Fruit fly (Drosophila melanogaster) whole organism, embryonic: Measurements from ENCODE around the gene Gel.
A peak's percentile ranks its signal among the peaks of the same experiment; 100 is the strongest.

Source experiments
- Abd-B ChIP-seq: fragments of 200-800 bp; sonication (Bioruptor generic); optimal IDR thresholded peaks from 2 replicates; lab custom pipeline; 2018; ENCODE audit warnings: missing biosample characterization, mild to moderate bottlenecking, missing genetic modification characterization, moderate library complexity
- Bgb ChIP-seq: fragments of 200-800 bp; sonication (Bioruptor generic); IDR thresholded peaks from 2 replicates; pipeline ENCODE4 v1.3.6; 2022; ENCODE audit warnings: missing biosample characterization, missing genetic modification characterization; ENCODE audit not compliant: partially characterized antibody
- C15 ChIP-seq: fragments of 200-800 bp; sonication (Bioruptor generic); IDR thresholded peaks from 3 replicates; pipeline ENCODE4 v1.3.6; 2022; ENCODE audit warnings: missing biosample characterization, missing genetic modification characterization
- CG1024 ChIP-seq: fragments of 200-800 bp; sonication (Bioruptor generic); IDR thresholded peaks from 2 replicates; pipeline ENCODE4 v1.3.6; 2022; ENCODE audit warnings: missing biosample characterization, missing genetic modification characterization
- CG10274 ChIP-seq: fragments of 200-800 bp; sonication (Bioruptor generic); optimal IDR thresholded peaks from 3 replicates; lab custom pipeline; 2017; ENCODE audit warnings: missing biosample characterization, mild to moderate bottlenecking, missing genetic modification characterization
- CG10321 ChIP-seq: fragments of 200-800 bp; sonication (Bioruptor generic); IDR thresholded peaks from 2 replicates; pipeline ENCODE4 v1.3.6; 2022; ENCODE audit warnings: missing biosample characterization, missing genetic modification characterization
- CG16779 ChIP-seq: fragments of 200-800 bp; sonication (Bioruptor generic); IDR thresholded peaks from 2 replicates; pipeline ENCODE4 v1.3.6; 2022; ENCODE audit warnings: missing biosample characterization, missing genetic modification characterization
- CG2875 ChIP-seq: fragments of 200-800 bp; sonication (Bioruptor generic); optimal IDR thresholded peaks from 2 replicates; lab custom pipeline; 2017; ENCODE audit warnings: missing biosample characterization, mild to moderate bottlenecking, missing genetic modification characterization, missing genetic modification reagents
- CG31441 ChIP-seq: fragments of 200-800 bp; sonication (Bioruptor generic); IDR thresholded peaks from 2 replicates; pipeline ENCODE4 v1.3.6; 2022; ENCODE audit warnings: missing biosample characterization, missing genetic modification characterization
- CG4730 ChIP-seq: fragments of 200-800 bp; sonication (Bioruptor generic); IDR thresholded peaks from 2 replicates; pipeline ENCODE4 v1.3.6; 2022; ENCODE audit warnings: missing biosample characterization, missing genetic modification characterization
- CG6813 ChIP-seq: fragments of 200-800 bp; sonication (Bioruptor generic); optimal IDR thresholded peaks from 2 replicates; lab custom pipeline; 2017; ENCODE audit warnings: missing biosample characterization, missing genetic modification characterization, mild to moderate bottlenecking, moderate library complexity, missing genetic modification reagents
- CG7928 ChIP-seq: fragments of 200-800 bp; sonication (Bioruptor generic); optimal IDR thresholded peaks from 2 replicates; lab custom pipeline; 2017; ENCODE audit warnings: missing biosample characterization, mild to moderate bottlenecking, missing genetic modification characterization
- CG8089 ChIP-seq: fragments of 200-800 bp; sonication (Bioruptor generic); optimal IDR thresholded peaks from 3 replicates; lab custom pipeline; 2016; ENCODE audit warnings: missing biosample characterization, missing genetic modification characterization
- CG8478 ChIP-seq: fragments of >200 bp; optimal IDR thresholded peaks from 2 replicates; lab custom pipeline; 2018
- CG9437 ChIP-seq: fragments of 200-800 bp; sonication (Bioruptor generic); optimal IDR thresholded peaks from 2 replicates; lab custom pipeline; 2018; ENCODE audit warnings: missing biosample characterization, mild to moderate bottlenecking, missing genetic modification characterization
- CG9932 ChIP-seq: fragments of 200-800 bp; sonication (Bioruptor generic); IDR thresholded peaks from 2 replicates; pipeline ENCODE4 v1.3.6; 2022; ENCODE audit warnings: missing biosample characterization, missing genetic modification characterization
- CoRest ChIP-seq: fragments of 200-800 bp; sonication (Bioruptor generic); optimal IDR thresholded peaks from 3 replicates; lab custom pipeline; 2018; ENCODE audit warnings: missing biosample characterization, mild to moderate bottlenecking, missing genetic modification characterization, moderate library complexity
- CrebB ChIP-seq: fragments of 200-800 bp; sonication (Bioruptor generic); optimal IDR thresholded peaks from 3 replicates; lab custom pipeline; 2018; ENCODE audit warnings: missing biosample characterization, mild to moderate bottlenecking, missing genetic modification characterization
- D19A ChIP-seq: fragments of 200-800 bp; optimal IDR thresholded peaks from 3 replicates; lab custom pipeline; 2019; ENCODE audit warnings: missing biosample characterization, mild to moderate bottlenecking, missing genetic modification characterization, moderate library complexity
- D19B ChIP-seq: fragments of 200-800 bp; sonication (Bioruptor generic); optimal IDR thresholded peaks from 2 replicates; lab custom pipeline; 2017; ENCODE audit warnings: missing biosample characterization, mild to moderate bottlenecking, missing genetic modification characterization
- Dp ChIP-seq: fragments of 200-800 bp; sonication (Bioruptor generic); optimal IDR thresholded peaks from 2 replicates; lab custom pipeline; 2018; ENCODE audit warnings: missing biosample characterization, mild to moderate bottlenecking, missing genetic modification characterization, moderate library complexity
- Hr51 ChIP-seq, 2 experiments: fragments of 200-800 bp; sonication (Bioruptor generic); optimal IDR thresholded peaks; 2 replicates in 1 of 2; 3 replicates in 1 of 2; lab custom pipeline; 2016 to 2018; ENCODE audit warnings: missing biosample characterization in 2 of 2, missing genetic modification characterization in 2 of 2, mild to moderate bottlenecking in 1 of 2, moderate library complexity in 1 of 2
- NC2α ChIP-seq: fragments of 200-800 bp; sonication (Bioruptor generic); optimal IDR thresholded peaks from 2 replicates; lab custom pipeline; 2016; ENCODE audit warnings: missing biosample characterization, missing genetic modification characterization
- Neu2 ChIP-seq: fragments of 200-800 bp; sonication (Bioruptor generic); optimal IDR thresholded peaks from 3 replicates; lab custom pipeline; 2016; ENCODE audit warnings: missing biosample characterization, missing genetic modification characterization, borderline replicate concordance
- PHDP ChIP-seq: fragments of 200-800 bp; sonication (Bioruptor generic); optimal IDR thresholded peaks from 3 replicates; lab custom pipeline; 2018; ENCODE audit warnings: missing biosample characterization, mild to moderate bottlenecking, missing genetic modification characterization, moderate library complexity
- Rx ChIP-seq: fragments of 200-800 bp; sonication (Bioruptor generic); IDR thresholded peaks from 2 replicates; pipeline ENCODE4 v1.3.6; 2022; ENCODE audit warnings: missing biosample characterization, missing genetic modification characterization
- Six4 ChIP-seq: fragments of 200-800 bp; sonication (Bioruptor generic); optimal IDR thresholded peaks from 2 replicates; lab custom pipeline; 2016; ENCODE audit warnings: missing biosample characterization, missing genetic modification characterization
- Spps ChIP-seq: fragments of 200-800 bp; sonication (Bioruptor generic); optimal IDR thresholded peaks from 2 replicates; lab custom pipeline; 2018; ENCODE audit warnings: missing biosample characterization, mild to moderate bottlenecking, missing genetic modification characterization
- YL-1 ChIP-seq: fragments of 200-800 bp; sonication (Bioruptor generic); optimal IDR thresholded peaks from 3 replicates; lab custom pipeline; 2017; ENCODE audit warnings: missing biosample characterization, mild to moderate bottlenecking, missing genetic modification characterization
- cato ChIP-seq: fragments of 200-800 bp; sonication (Bioruptor generic); optimal IDR thresholded peaks from 2 replicates; lab custom pipeline; 2016; ENCODE audit warnings: missing biosample characterization, missing genetic modification characterization, borderline replicate concordance
- cg ChIP-seq: fragments of 200-800 bp; sonication (Bioruptor generic); optimal IDR thresholded peaks from 3 replicates; lab custom pipeline; 2019; ENCODE audit warnings: missing biosample characterization, mild to moderate bottlenecking, missing genetic modification characterization, moderate library complexity
- esg ChIP-seq: fragments of 200-800 bp; sonication (Bioruptor generic); conservative IDR thresholded peaks from 2 replicates; pipeline ENCODE4 v1.3.6; 2022; ENCODE audit warnings: missing biosample characterization, missing genetic modification characterization
- fd3F ChIP-seq: fragments of 200-800 bp; sonication (Bioruptor generic); optimal IDR thresholded peaks from 2 replicates; lab custom pipeline; 2018; ENCODE audit warnings: missing biosample characterization, mild to moderate bottlenecking, missing genetic modification characterization, moderate library complexity
- ind ChIP-seq: fragments of 200-800 bp; sonication (Bioruptor generic); optimal IDR thresholded peaks from 3 replicates; lab custom pipeline; 2016; ENCODE audit warnings: missing biosample characterization, missing genetic modification characterization
- kay ChIP-seq: fragments of 200-800 bp; sonication (Bioruptor generic); optimal IDR thresholded peaks from 2 replicates; lab custom pipeline; 2016; ENCODE audit warnings: missing biosample characterization, missing genetic modification characterization
- lov ChIP-seq, 2 experiments: fragments of 200-800 bp in 1 of 2; fragments of >200 bp in 1 of 2; sonication (Bioruptor generic) in 1 of 2; IDR thresholded peaks in 1 of 2; optimal IDR thresholded peaks in 1 of 2; 2 replicates in 1 of 2; 3 replicates in 1 of 2; pipeline versions ENCODE4 v1.3.6 to Lab custom; 2017 to 2022; ENCODE audit warnings: missing biosample characterization in 1 of 2, missing genetic modification characterization in 1 of 2
- mld ChIP-seq: fragments of 200-800 bp; sonication (Bioruptor generic); IDR thresholded peaks from 3 replicates; pipeline ENCODE4 v1.3.6; 2022; ENCODE audit warnings: missing biosample characterization, missing genetic modification characterization; ENCODE audit not compliant: partially characterized antibody
- pb ChIP-seq: fragments of 200-800 bp; sonication (Bioruptor generic); optimal IDR thresholded peaks from 3 replicates; lab custom pipeline; 2016; ENCODE audit warnings: missing biosample characterization, missing genetic modification characterization
- pho ChIP-seq: fragments of 200-800 bp; sonication (Bioruptor generic); optimal IDR thresholded peaks from 2 replicates; lab custom pipeline; 2016; ENCODE audit warnings: missing biosample characterization, missing genetic modification characterization
- psq ChIP-seq: fragments of 200-800 bp; sonication (Bioruptor generic); optimal IDR thresholded peaks from 2 replicates; lab custom pipeline; 2017; ENCODE audit warnings: missing biosample characterization, missing genetic modification characterization
- repo ChIP-seq: fragments of 200-800 bp; sonication (Bioruptor generic); optimal IDR thresholded peaks from 2 replicates; lab custom pipeline; 2016; ENCODE audit warnings: missing biosample characterization, missing genetic modification characterization
- sc ChIP-seq, 3 experiments: fragments of >200 bp in 2 of 3; fragments of 200-800 bp in 1 of 3; sonication (Bioruptor generic) in 1 of 3; optimal IDR thresholded peaks; 2 replicates in 2 of 3; 3 replicates in 1 of 3; lab custom pipeline; 2017; ENCODE audit warnings: mild to moderate bottlenecking in 1 of 3, missing biosample characterization in 1 of 3, missing genetic modification characterization in 1 of 3, missing genetic modification reagents in 1 of 3
- seq ChIP-seq: fragments of 200-800 bp; sonication (Bioruptor generic); IDR thresholded peaks from 2 replicates; pipeline ENCODE4 v1.3.6; 2022; ENCODE audit warnings: missing biosample characterization, missing genetic modification characterization
- ssp ChIP-seq: fragments of 200-800 bp; sonication (Bioruptor generic); IDR thresholded peaks from 2 replicates; pipeline ENCODE4 v1.3.6; 2022; ENCODE audit warnings: missing biosample characterization, missing genetic modification characterization
- trem ChIP-seq: fragments of 200-800 bp; optimal IDR thresholded peaks from 3 replicates; lab custom pipeline; 2019; ENCODE audit warnings: missing biosample characterization, mild to moderate bottlenecking, missing genetic modification characterization, moderate library complexity
- tx ChIP-seq: fragments of 200-800 bp; sonication (Bioruptor generic); optimal IDR thresholded peaks from 2 replicates; lab custom pipeline; 2016; ENCODE audit warnings: missing biosample characterization, missing genetic modification characterization
- vfl ChIP-seq: fragments of 200-800 bp; sonication (Bioruptor generic); optimal IDR thresholded peaks from 2 replicates; lab custom pipeline; 2016; ENCODE audit warnings: missing biosample characterization, missing genetic modification characterization
- zf30C ChIP-seq: fragments of 200-800 bp; sonication (Bioruptor generic); optimal IDR thresholded peaks from 3 replicates; lab custom pipeline; 2018; ENCODE audit warnings: missing biosample characterization, mild to moderate bottlenecking, missing genetic modification characterization

Gel gene

dm6 chr3R:4215264-4215993 lies 19.6 kb upstream of the Gel start, which contains the start of gene CG14636 (continued):
- TF ChIP-seq pb (GFP tag; lab: Kevin White, UChicago) (peak; percentile 69), CG4730 (GFP tag; lab: Robert Waterston, UW) (peak; percentile 55), repo (GFP tag; lab: Kevin White, UChicago) (peak; percentile 58), seq (GFP tag; lab: Robert Waterston, UW) (peak; percentile 78; the same call in 1 of the 2 replicates), CG2875 (GFP tag; lab: Kevin White, UChicago) (no peak), YL-1 (GFP tag; lab: Kevin White, UChicago) (no peak), CG10274 (GFP tag; lab: Kevin White, UChicago) (peak; percentile 40), pho (GFP tag; lab: Kevin White, UChicago) (peak; percentile 62), zf30C (GFP tag; lab: Kevin White, UChicago) (no peak), sc (optimal IDR thresholded peaks at IDR 0.05; lab: Kevin White, UChicago) (no peak), sc (GFP tag; optimal IDR thresholded peaks at IDR 0.05; lab: Kevin White, UChicago) (no peak), D19A (tag; lab: Kevin White, UChicago) (peak; percentile 33), CG9437 (GFP tag; lab: Kevin White, UChicago) (peak; percentile 31), Rx (GFP tag; lab: Robert Waterston, UW) (peak; percentile 60), Dp (no peak), ssp (GFP tag; lab: Robert Waterston, UW) (peak; percentile 65), NC2α (GFP tag; lab: Kevin White, UChicago) (no peak), vfl (GFP tag; lab: Kevin White, UChicago) (no peak), Neu2 (GFP tag; lab: Kevin White, UChicago) (peak; percentile 4), CG8478 (lab: Kevin White, UChicago) (no peak), CG31441 (peak; percentile 49), PHDP (tag; lab: Kevin White, UChicago) (peak; percentile 69), psq (GFP tag; lab: Kevin White, UChicago) (no peak), Spps (tag; lab: Kevin White, UChicago) (no peak), mld (no peak), lov (optimal IDR thresholded peaks at IDR 0.05; lab: Kevin White, UChicago) (no peak), lov (GFP tag; IDR thresholded peaks at IDR 0.05; lab: Robert Waterston, UW) (no peak), CG16779 (GFP tag; lab: Robert Waterston, UW) (0 out of 2 replicates have a peak, but pooled peaks have one; percentile 57), CG10321 (GFP tag; lab: Robert Waterston, UW) (no peak), CoRest (tag; lab: Kevin White, UChicago) (peak; percentile 70), CG6813 (GFP tag; lab: Kevin White, UChicago) (peak; percentile 46), cato (GFP tag; lab: Kevin White, UChicago) (no peak), esg (GFP tag; lab: Robert Waterston, UW) (peak; percentile 77), trem (tag; lab: Kevin White, UChicago) (no peak), ind (peak; percentile 76), tx (peak; percentile 72), Six4 (GFP tag; lab: Kevin White, UChicago) (no peak), C15 (GFP tag; lab: Robert Waterston, UW) (peak; percentile 71; the same call in 1 of the 3 replicates), D19B (peak; percentile 19), cg (GFP tag; lab: Kevin White, UChicago) (no peak), Abd-B (GFP tag; lab: Kevin White, UChicago) (peak; percentile 57), CG9932 (GFP tag; lab: Robert Waterston, UW) (peak; percentile 83), fd3F (GFP tag; lab: Kevin White, UChicago) (peak; percentile 58), Bgb (GFP tag; lab: Robert Waterston, UW) (peak; percentile 58; the same call in 1 of the 2 replicates), CG8089 (GFP tag; lab: Kevin White, UChicago) (peak; percentile 30), kay (GFP tag; lab: Kevin White, UChicago) (no peak), CrebB (tag; lab: Kevin White, UChicago) (peak; percentile 53), Hr51 (GFP tag; optimal IDR thresholded peaks at IDR 0.05; lab: Kevin White, UChicago) (peak in 1 of 2 experiments; percentile 86), CG7928 (GFP tag; lab: Kevin White, UChicago) (no peak), CG1024 (no peak)
